Fruit fly (Drosophila melanogaster): ENCODE results near the gene Hakai.
A peak's percentile ranks its signal among the peaks of the same experiment; 100 is the strongest.

The Hakai gene

DNA sequence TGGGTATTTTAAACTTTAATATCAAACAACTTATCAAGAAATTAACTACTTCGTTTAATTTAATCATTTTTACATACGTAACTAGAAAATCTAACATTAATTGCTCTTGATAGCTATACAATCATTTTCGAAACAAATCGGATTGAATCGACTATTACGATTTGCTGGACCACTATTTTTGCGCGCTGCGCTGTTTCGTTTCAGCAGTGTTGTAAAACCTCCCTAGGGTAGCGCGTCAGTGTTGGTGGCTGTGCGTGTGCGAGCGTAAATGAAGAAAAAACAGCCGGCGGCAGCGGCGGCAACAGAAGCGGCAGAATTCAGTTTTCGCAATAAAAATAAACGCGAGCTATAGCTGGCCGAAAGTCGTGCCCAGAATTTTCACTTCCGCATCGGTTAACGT is 49.0 kb downstream of the Hakai start, which contains the start of gene CG33116 (continued):
- TF ChIP-seq CG6854 (GFP tag; optimal IDR thresholded peaks at IDR 0.05) = peak; percentile 41
- TF ChIP-seq CG2889 (GFP tag; IDR thresholded peaks at IDR 0.05) = peak; percentile 64; the same call in 1 of the 3 replicates
- peak; percentile 79 for TF ChIP-seq row (GFP tag; IDR thresholded peaks at IDR 0.05)
- TF ChIP-seq Lpt (GFP tag; optimal IDR thresholded peaks at IDR 0.05) = no peak
- TF ChIP-seq CG11723 (GFP tag; optimal IDR thresholded peaks at IDR 0.05) = peak; percentile 77
- TF ChIP-seq CG3281 (GFP tag; optimal IDR thresholded peaks at IDR 0.05) = peak; percentile 74
- peak; percentile 71 for TF ChIP-seq CG11247 (GFP tag; IDR thresholded peaks at IDR 0.05)
- peak; percentile 49 for TF ChIP-seq CG43689 (GFP tag; IDR thresholded peaks at IDR 0.05)
- TF ChIP-seq CG17829 (tag; optimal IDR thresholded peaks at IDR 0.05) = peak; percentile 86
- peak; percentile 78 for TF ChIP-seq CG12769 (tag; optimal IDR thresholded peaks at IDR 0.05)
- no peak for TF ChIP-seq Tbp (GFP tag; optimal IDR thresholded peaks at IDR 0.05)
- TF ChIP-seq CG31365 (tag; optimal IDR thresholded peaks at IDR 0.05) = peak; percentile 37
- no peak for TF ChIP-seq crol (GFP tag; IDR thresholded peaks at IDR 0.05)
- TF ChIP-seq jumu (GFP tag; optimal IDR thresholded peaks at IDR 0.05) = peak; percentile 83
- peak; percentile 84 for TF ChIP-seq ken (GFP tag; IDR thresholded peaks at IDR 0.05)
- TF ChIP-seq Hand (GFP tag; optimal IDR thresholded peaks at IDR 0.05) = peak; percentile 20
- peak; percentile 74; the same call in 1 of the 2 replicates for TF ChIP-seq CG14014 (GFP tag; IDR thresholded peaks at IDR 0.05)
- peak; percentile 88 for TF ChIP-seq fu2 (GFP tag; optimal IDR thresholded peaks at IDR 0.05)
- TF ChIP-seq Spps (tag; optimal IDR thresholded peaks at IDR 0.05) = peak; percentile 56
- TF ChIP-seq CG8089 (GFP tag; optimal IDR thresholded peaks at IDR 0.05) = peak; percentile 68
- TF ChIP-seq salm (tag; optimal IDR thresholded peaks at IDR 0.05) = peak; percentile 67
- TF ChIP-seq CG15601 (tag; optimal IDR thresholded peaks at IDR 0.05) = peak; percentile 79
- TF ChIP-seq Bteb2 (GFP tag; optimal IDR thresholded peaks at IDR 0.05) = peak; percentile 79
- TF ChIP-seq Antp (GFP tag; optimal IDR thresholded peaks at IDR 0.05) = peak; percentile 88
- peak; percentile 61 for TF ChIP-seq CG30020 (tag; optimal IDR thresholded peaks at IDR 0.05)
- TF ChIP-seq CG13775 (GFP tag; optimal IDR thresholded peaks at IDR 0.05) = peak; percentile 74
- TF ChIP-seq zfh2 (GFP tag; optimal IDR thresholded peaks at IDR 0.05) = peak; percentile 87
- TF ChIP-seq gcm (GFP tag; optimal IDR thresholded peaks at IDR 0.05) = peak; percentile 72
- peak; percentile 78 for TF ChIP-seq CG18476 (GFP tag; optimal IDR thresholded peaks at IDR 0.05)
- TF ChIP-seq sim (GFP tag; IDR thresholded peaks at IDR 0.05) = 0 out of 2 replicates have a peak, but pooled peaks have one; percentile 52
- peak; percentile 42 for TF ChIP-seq CG8359 (GFP tag; optimal IDR thresholded peaks at IDR 0.05; ENCODE audit: borderline replicate concordance)
- TF ChIP-seq CkIIα-i1 (GFP tag; IDR thresholded peaks at IDR 0.05) = peak; percentile 25; the same call in 1 of the 2 replicates
- peak; percentile 79 for TF ChIP-seq CG8924 (tag; optimal IDR thresholded peaks at IDR 0.05)
- peak; percentile 78 for TF ChIP-seq CG15514 (GFP tag; optimal IDR thresholded peaks at IDR 0.05)
- TF ChIP-seq caup (GFP tag; optimal IDR thresholded peaks at IDR 0.05; ENCODE audit: severe bottlenecking) = peak; percentile 82
- peak; percentile 79 for TF ChIP-seq CG7839 (tag; optimal IDR thresholded peaks at IDR 0.05)
- no peak for TF ChIP-seq usp (GFP tag; optimal IDR thresholded peaks at IDR 0.05)
- peak; percentile 82 for TF ChIP-seq her (GFP tag; optimal IDR thresholded peaks at IDR 0.05)
- peak; percentile 20 for TF ChIP-seq corto (GFP tag; optimal IDR thresholded peaks at IDR 0.05)
- peak; percentile 78 for TF ChIP-seq seq (GFP tag; IDR thresholded peaks at IDR 0.05)
- peak; percentile 63 for TF ChIP-seq pnt (GFP tag; optimal IDR thresholded peaks at IDR 0.05)
- TF ChIP-seq Taf1 (GFP tag; IDR thresholded peaks at IDR 0.05) = peak; percentile 23; the same call in 1 of the 2 replicates
- peak; percentile 38 for TF ChIP-seq CG13894 (tag; optimal IDR thresholded peaks at IDR 0.05)
- TF ChIP-seq CG10366 (GFP tag; IDR thresholded peaks at IDR 0.05) = peak; percentile 70

Measured in whole organism, embryonic.